Worm (Caenorhabditis elegans) whole organism, early embryonic: Measurements from ENCODE around the gene R05F9.11.

Experiments used
- B0310.2 ChIP-seq: sonication (generic microtip); optimal IDR thresholded peaks from 2 replicates; lab custom pipeline; 2016; ENCODE audit warnings: mild to moderate bottlenecking, missing genetic modification characterization, missing compliant biosample characterization
- ama-1 ChIP-seq: fragments of 150-350 bp; optimal IDR thresholded peaks from 2 replicates; lab custom pipeline; 2014
- ets-7 ChIP-seq: sonication (generic microtip); optimal IDR thresholded peaks from 2 replicates; lab custom pipeline; 2016; ENCODE audit warnings: missing genotype, missing genetic modification characterization, missing compliant biosample characterization
- hmg-4 ChIP-seq: fragments of 200-800 bp; sonication (Bioruptor generic); optimal IDR thresholded peaks from 2 replicates; lab custom pipeline; 2018; ENCODE audit warnings: mild to moderate bottlenecking, missing genetic modification characterization, missing compliant biosample characterization
- pes-1 ChIP-seq: fragments of 200-800 bp; sonication (Bioruptor generic); IDR thresholded peaks from 2 replicates; pipeline ENCODE4 v1.3.6; 2022; ENCODE audit warnings: missing genetic modification reagents, missing genetic modification characterization, missing compliant biosample characterization

- no peak for TF ChIP-seq pes-1 (GFP tag; lab: Robert Waterston, UW)
- no peak for TF ChIP-seq hmg-4 (GFP tag; lab: Kevin White, UChicago)
- no peak for TF ChIP-seq ets-7 (tag; lab: Kevin White, UChicago)
- no peak for TF ChIP-seq ama-1 (lab: Kevin White, UChicago)
- TF ChIP-seq B0310.2 (tag; lab: Kevin White, UChicago) = no peak
Measured at ce11 chrII:4959719-4960118, 45.7 kb upstream of the R05F9.11 start, which contains the start of gene ulp-2.
